Fruit fly (Drosophila melanogaster) whole organism, embryonic: ENCODE results near the gene CG6983.

ENCODE experiments used
- ATbp ChIP-seq: fragments of 200-800 bp; sonication (Bioruptor generic); optimal IDR thresholded peaks from 2 replicates; lab custom pipeline; 2017; ENCODE audit warnings: missing biosample characterization, mild to moderate bottlenecking, missing genetic modification characterization, missing genetic modification reagents
- Awh ChIP-seq: fragments of 200-800 bp; sonication (Bioruptor generic); IDR thresholded peaks from 2 replicates; pipeline ENCODE4, ENCODE4 v1.3.6; 2022; ENCODE audit warnings: missing biosample characterization, missing genetic modification characterization
- CG10267 ChIP-seq: fragments of 200-800 bp; sonication (Bioruptor generic); optimal IDR thresholded peaks from 2 replicates; lab custom pipeline; 2018; ENCODE audit warnings: missing biosample characterization, mild to moderate bottlenecking, missing genetic modification characterization, moderate library complexity
- CG10366 ChIP-seq: fragments of 200-800 bp; sonication (Bioruptor generic); IDR thresholded peaks from 2 replicates; pipeline ENCODE4 v1.3.6; 2022; ENCODE audit warnings: missing biosample characterization, missing genetic modification characterization
- CG11723 ChIP-seq: fragments of 200-800 bp; sonication (Bioruptor generic); optimal IDR thresholded peaks from 2 replicates; lab custom pipeline; 2017; ENCODE audit warnings: missing biosample characterization, mild to moderate bottlenecking, missing genetic modification characterization
- CG1233 ChIP-seq: fragments of 200-800 bp; sonication (Bioruptor generic); optimal IDR thresholded peaks from 4 replicates; lab custom pipeline; 2018; ENCODE audit warnings: missing biosample characterization, mild to moderate bottlenecking, missing genetic modification characterization
- CG14014 ChIP-seq: fragments of 200-800 bp; sonication (Bioruptor generic); IDR thresholded peaks from 2 replicates; pipeline ENCODE4 v1.3.6; 2022; ENCODE audit warnings: missing biosample characterization, missing genetic modification characterization
- CG14441 ChIP-seq: fragments of 200-800 bp; sonication (Bioruptor generic); IDR thresholded peaks from 2 replicates; pipeline ENCODE4 v1.3.6; 2022; ENCODE audit warnings: missing biosample characterization, missing genetic modification characterization
- CG15696 ChIP-seq: fragments of 200-800 bp; sonication (Bioruptor generic); optimal IDR thresholded peaks from 2 replicates; lab custom pipeline; 2019; ENCODE audit warnings: missing biosample characterization, mild to moderate bottlenecking, missing genetic modification characterization, moderate library complexity
- CG16813 ChIP-seq: fragments of 200-800 bp; sonication (Bioruptor generic); IDR thresholded peaks from 3 replicates; pipeline ENCODE4 v1.3.6; 2022; ENCODE audit warnings: missing biosample characterization, missing genetic modification characterization; ENCODE audit not compliant: partially characterized antibody
- CG16863 ChIP-seq: fragments of 200-800 bp; sonication (Bioruptor generic); optimal IDR thresholded peaks from 3 replicates; lab custom pipeline; 2016; ENCODE audit warnings: missing biosample characterization, missing genetic modification characterization
- CG18599 ChIP-seq: fragments of 200-800 bp; sonication (Bioruptor generic); optimal IDR thresholded peaks from 3 replicates; lab custom pipeline; 2017; ENCODE audit warnings: missing biosample characterization, missing genetic modification characterization, mild to moderate bottlenecking, moderate library complexity, missing genetic modification reagents
- CG3065 ChIP-seq: fragments of 200-800 bp; sonication (Bioruptor generic); optimal IDR thresholded peaks from 2 replicates; lab custom pipeline; 2016; ENCODE audit warnings: missing biosample characterization, missing genetic modification characterization
- CG31365 ChIP-seq: fragments of 200-800 bp; sonication (Bioruptor generic); optimal IDR thresholded peaks from 2 replicates; lab custom pipeline; 2018; ENCODE audit warnings: missing biosample characterization, mild to moderate bottlenecking, missing genetic modification characterization
- CG32772 ChIP-seq: fragments of 200-800 bp; sonication (Bioruptor generic); IDR thresholded peaks from 2 replicates; pipeline ENCODE4 v1.3.6; 2022; ENCODE audit warnings: missing biosample characterization, missing genetic modification characterization
- CG4282 ChIP-seq: fragments of 200-800 bp; sonication (Bioruptor generic); optimal IDR thresholded peaks from 2 replicates; lab custom pipeline; 2016; ENCODE audit warnings: missing biosample characterization, missing genetic modification characterization
- CG4730 ChIP-seq: fragments of 200-800 bp; sonication (Bioruptor generic); IDR thresholded peaks from 2 replicates; pipeline ENCODE4 v1.3.6; 2022; ENCODE audit warnings: missing biosample characterization, missing genetic modification characterization
- CG6175 ChIP-seq: fragments of 200-800 bp; sonication (Bioruptor generic); IDR thresholded peaks from 3 replicates; pipeline ENCODE4 v1.3.6; 2022; ENCODE audit warnings: missing biosample characterization, missing genetic modification characterization
- CG6654 ChIP-seq: fragments of 200-800 bp; sonication (Bioruptor generic); optimal IDR thresholded peaks from 2 replicates; lab custom pipeline; 2017; ENCODE audit warnings: missing biosample characterization, mild to moderate bottlenecking, missing genetic modification characterization
- CG6689 ChIP-seq: fragments of 200-800 bp; sonication (Bioruptor generic); IDR thresholded peaks from 2 replicates; pipeline ENCODE4 v1.3.6; 2022; ENCODE audit warnings: missing biosample characterization, missing genetic modification characterization
- CG8359 ChIP-seq: fragments of 200-800 bp; sonication (Bioruptor generic); optimal IDR thresholded peaks from 2 replicates; lab custom pipeline; 2017; ENCODE audit warnings: missing biosample characterization, mild to moderate bottlenecking, missing genetic modification characterization, borderline replicate concordance
- CG8388 ChIP-seq: fragments of 200-800 bp; sonication (Bioruptor generic); optimal IDR thresholded peaks from 2 replicates; lab custom pipeline; 2019; ENCODE audit warnings: missing biosample characterization, mild to moderate bottlenecking, missing genetic modification characterization, moderate library complexity
- CG8944 ChIP-seq: fragments of 200-800 bp; sonication (Bioruptor generic); optimal IDR thresholded peaks from 3 replicates; lab custom pipeline; 2016; ENCODE audit warnings: missing biosample characterization, missing genetic modification characterization
- CG9215 ChIP-seq: fragments of 200-800 bp; sonication (Bioruptor generic); IDR thresholded peaks from 2 replicates; pipeline ENCODE4 v1.3.6; 2022; ENCODE audit warnings: missing biosample characterization, missing genetic modification characterization
- Dip2 ChIP-seq: fragments of 200-800 bp; sonication (Bioruptor generic); IDR thresholded peaks from 2 replicates; pipeline ENCODE4 v1.3.6; 2022; ENCODE audit warnings: missing biosample characterization, missing genetic modification characterization
- Doc2 ChIP-seq: fragments of 200-800 bp; sonication (Bioruptor generic); IDR thresholded peaks from 2 replicates; pipeline ENCODE4 v1.3.6; 2022; ENCODE audit warnings: missing biosample characterization, missing genetic modification characterization
- E2f2 ChIP-seq: fragments of 200-800 bp; sonication (Bioruptor generic); IDR thresholded peaks from 2 replicates; pipeline ENCODE4 v1.3.6; 2022; ENCODE audit warnings: missing biosample characterization, missing genetic modification characterization
- Hey ChIP-seq: fragments of 200-800 bp; sonication (Bioruptor generic); optimal IDR thresholded peaks from 3 replicates; lab custom pipeline; 2018; ENCODE audit warnings: missing biosample characterization, mild to moderate bottlenecking, missing genetic modification characterization
- Oli ChIP-seq: fragments of 200-800 bp; sonication (Bioruptor generic); optimal IDR thresholded peaks from 2 replicates; lab custom pipeline; 2018; ENCODE audit warnings: missing biosample characterization, mild to moderate bottlenecking, missing genetic modification characterization, moderate library complexity
- Rfx ChIP-seq: fragments of 200-800 bp; sonication (Bioruptor generic); IDR thresholded peaks from 2 replicates; pipeline ENCODE4 v1.3.6; 2022; ENCODE audit warnings: missing biosample characterization, missing genetic modification characterization
- Tbp ChIP-seq: fragments of >200 bp; optimal IDR thresholded peaks from 2 replicates; lab custom pipeline; 2018; ENCODE audit warnings: missing biosample characterization, missing genetic modification characterization
- Trl ChIP-seq, 3 experiments: fragments of >200 bp in 2 of 3; fragments of 200-800 bp in 1 of 3; sonication (Bioruptor generic) in 1 of 3; optimal IDR thresholded peaks; 2 replicates in 1 of 3; 3 replicates in 2 of 3; lab custom pipeline; 2016 to 2017; ENCODE audit warnings: missing biosample characterization in 1 of 3, missing genetic modification characterization in 1 of 3
- amos ChIP-seq: fragments of 200-800 bp; sonication (Bioruptor generic); IDR thresholded peaks from 2 replicates; pipeline ENCODE4 v1.3.6; 2022; ENCODE audit warnings: missing biosample characterization, missing genetic modification characterization; ENCODE audit not compliant: partially characterized antibody
- bigmax ChIP-seq: fragments of 200-800 bp; sonication (Bioruptor generic); optimal IDR thresholded peaks from 2 replicates; lab custom pipeline; 2018; ENCODE audit warnings: missing biosample characterization, mild to moderate bottlenecking, missing genetic modification characterization
- dan ChIP-seq: fragments of 200-800 bp; sonication (Bioruptor generic); IDR thresholded peaks from 2 replicates; pipeline ENCODE4 v1.3.6; 2022; ENCODE audit warnings: missing biosample characterization, missing genetic modification characterization
- fd102C ChIP-seq: fragments of 200-800 bp; sonication (Bioruptor generic); optimal IDR thresholded peaks from 2 replicates; lab custom pipeline; 2018; ENCODE audit warnings: missing biosample characterization, mild to moderate bottlenecking, missing genetic modification characterization, moderate library complexity
- fd3F ChIP-seq: fragments of 200-800 bp; sonication (Bioruptor generic); optimal IDR thresholded peaks from 2 replicates; lab custom pipeline; 2018; ENCODE audit warnings: missing biosample characterization, mild to moderate bottlenecking, missing genetic modification characterization, moderate library complexity
- gem ChIP-seq: fragments of 200-800 bp; sonication (Bioruptor generic); optimal IDR thresholded peaks from 2 replicates; lab custom pipeline; 2019; ENCODE audit warnings: missing biosample characterization, mild to moderate bottlenecking, missing genetic modification characterization, moderate library complexity
- her ChIP-seq: fragments of 200-800 bp; sonication (Bioruptor generic); optimal IDR thresholded peaks from 2 replicates; lab custom pipeline; 2016; ENCODE audit warnings: missing biosample characterization, missing genetic modification characterization
- ind ChIP-seq: fragments of 200-800 bp; sonication (Bioruptor generic); optimal IDR thresholded peaks from 3 replicates; lab custom pipeline; 2016; ENCODE audit warnings: missing biosample characterization, missing genetic modification characterization
- jing ChIP-seq: fragments of 200-800 bp; sonication (Bioruptor generic); optimal IDR thresholded peaks from 2 replicates; lab custom pipeline; 2018; ENCODE audit warnings: missing biosample characterization, mild to moderate bottlenecking, missing genetic modification characterization
- p53 ChIP-seq: fragments of 200-800 bp; sonication (Bioruptor generic); optimal IDR thresholded peaks from 2 replicates; lab custom pipeline; 2016; ENCODE audit warnings: missing biosample characterization, missing genetic modification characterization
- peb ChIP-seq: fragments of 200-800 bp; sonication (Bioruptor generic); IDR thresholded peaks from 2 replicates; pipeline ENCODE4 v1.3.6; 2022; ENCODE audit warnings: missing biosample characterization, missing genetic modification characterization
- pfk ChIP-seq: fragments of 200-800 bp; sonication (Bioruptor generic); optimal IDR thresholded peaks from 2 replicates; lab custom pipeline; 2018; ENCODE audit warnings: missing biosample characterization, mild to moderate bottlenecking, missing genetic modification characterization, moderate library complexity
- pzg ChIP-seq: fragments of 200-800 bp; sonication (Bioruptor generic); optimal IDR thresholded peaks from 3 replicates; lab custom pipeline; 2018; ENCODE audit warnings: missing biosample characterization, mild to moderate bottlenecking, missing genetic modification characterization, moderate library complexity
- twi ChIP-seq: fragments of 200-800 bp; optimal IDR thresholded peaks from 2 replicates; lab custom pipeline; 2019; ENCODE audit warnings: missing biosample characterization, mild to moderate bottlenecking, missing genetic modification characterization, moderate library complexity
- unpg ChIP-seq: fragments of 200-800 bp; sonication (Bioruptor generic); optimal IDR thresholded peaks from 3 replicates; lab custom pipeline; 2018; ENCODE audit warnings: missing biosample characterization, mild to moderate bottlenecking, missing genetic modification characterization, moderate library complexity
- zf30C ChIP-seq: fragments of 200-800 bp; sonication (Bioruptor generic); optimal IDR thresholded peaks from 3 replicates; lab custom pipeline; 2018; ENCODE audit warnings: missing biosample characterization, mild to moderate bottlenecking, missing genetic modification characterization

The CG6983 gene

DNA sequence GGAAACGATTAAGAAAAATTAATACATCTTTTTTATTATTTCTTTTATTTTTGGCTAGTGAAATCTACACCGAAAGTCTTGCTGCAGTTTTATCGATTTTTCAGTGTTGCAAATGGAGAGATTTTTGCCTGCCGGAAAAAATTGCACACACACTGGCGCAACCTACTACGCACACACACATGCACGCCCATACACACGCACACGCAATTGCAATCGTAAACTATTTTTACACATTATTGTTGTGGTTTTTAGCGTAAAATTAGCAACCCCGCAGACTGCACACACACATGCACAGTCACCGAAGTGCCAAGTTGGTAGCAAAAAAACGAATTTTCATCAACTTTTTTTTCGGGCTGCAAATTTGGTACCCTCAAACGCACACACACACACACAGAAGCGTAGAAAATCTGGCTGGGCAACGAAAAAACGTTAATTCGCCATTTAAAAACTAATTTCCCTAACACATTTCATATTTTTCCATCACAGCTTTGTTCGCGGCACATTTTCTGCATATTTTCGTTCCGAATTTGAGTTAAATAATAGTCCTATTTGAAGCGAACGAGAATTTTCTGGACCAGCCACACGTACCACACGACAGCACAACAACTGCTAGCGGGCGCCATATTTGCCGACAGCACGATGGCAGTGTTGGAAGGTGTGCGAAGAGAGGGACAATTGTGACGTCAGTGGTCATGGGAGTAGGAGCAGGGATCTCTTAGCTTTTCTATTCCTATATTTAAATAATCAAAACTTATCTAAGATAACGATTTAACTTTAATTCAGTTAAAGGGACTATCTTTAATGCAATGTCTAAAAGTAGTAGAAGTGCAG is 7.2 kb downstream of the CG6983 start, which contains the start of gene Unr (continued):
- TF ChIP-seq pfk (peak; percentile 21), twi (tag; lab: Kevin White, UChicago) (peak; percentile 52), zf30C (GFP tag; lab: Kevin White, UChicago) (peak; percentile 46), CG10267 (tag; lab: Kevin White, UChicago) (peak; percentile 93), CG8359 (peak; percentile 17), CG1233 (GFP tag; lab: Kevin White, UChicago) (peak; percentile 87), Tbp (GFP tag; lab: Kevin White, UChicago) (no peak), unpg (GFP tag; lab: Kevin White, UChicago) (peak; percentile 75), ATbp (GFP tag; lab: Kevin White, UChicago) (peak; percentile 69), Trl (optimal IDR thresholded peaks at IDR 0.05; lab: Kevin White, UChicago) (no peak), Trl (GFP tag; optimal IDR thresholded peaks at IDR 0.05; lab: Kevin White, UChicago) (peak; percentile 75), amos (GFP tag; lab: Robert Waterston, UW) (no peak; the same call in 1 of the 2 replicates), CG9215 (GFP tag; lab: Robert Waterston, UW) (no peak), CG31365 (tag; lab: Kevin White, UChicago) (peak; percentile 23), Hey (tag; lab: Kevin White, UChicago) (no peak), CG16813 (GFP tag; lab: Robert Waterston, UW) (no peak), CG3065 (GFP tag; lab: Kevin White, UChicago) (peak; percentile 36), Dip2 (GFP tag; lab: Robert Waterston, UW) (no peak), pzg (GFP tag; lab: Kevin White, UChicago) (peak; percentile 75), CG4730 (GFP tag; lab: Robert Waterston, UW) (peak; percentile 72), CG11723 (peak; percentile 57), CG10366 (GFP tag; lab: Robert Waterston, UW) (peak; percentile 77), CG15696 (tag; lab: Kevin White, UChicago) (peak; percentile 67), CG14441 (GFP tag; lab: Robert Waterston, UW) (peak; percentile 73), peb (GFP tag; lab: Robert Waterston, UW) (0 out of 2 replicates have a peak, but pooled peaks have one; percentile 38), CG8388 (peak; percentile 66), ind (GFP tag; lab: Kevin White, UChicago) (peak; percentile 80), CG8944 (GFP tag; lab: Kevin White, UChicago) (peak; percentile 72), CG32772 (GFP tag; lab: Robert Waterston, UW) (no peak; the same call in 1 of the 2 replicates), CG6689 (peak; percentile 74), her (peak; percentile 76), Doc2 (GFP tag; lab: Robert Waterston, UW) (no peak), CG14014 (GFP tag; lab: Robert Waterston, UW) (peak; percentile 77), gem (tag; lab: Kevin White, UChicago) (peak; percentile 83), CG6654 (GFP tag; lab: Kevin White, UChicago) (peak; percentile 4), Awh (GFP tag; lab: Robert Waterston, UW) (peak; percentile 28; the same call in 1 of the 2 replicates), jing (GFP tag; lab: Kevin White, UChicago) (no peak), Rfx (GFP tag; lab: Robert Waterston, UW) (peak; percentile 92), fd3F (GFP tag; lab: Kevin White, UChicago) (peak; percentile 53), p53 (GFP tag; lab: Kevin White, UChicago) (peak; percentile 22), Oli (tag; lab: Kevin White, UChicago) (peak; percentile 45), bigmax (GFP tag; lab: Kevin White, UChicago) (no peak), dan (GFP tag; lab: Robert Waterston, UW) (no peak), CG4282 (GFP tag; lab: Kevin White, UChicago) (peak; percentile 58), CG18599 (GFP tag; lab: Kevin White, UChicago) (peak; percentile 84), E2f2 (GFP tag; lab: Robert Waterston, UW) (peak; percentile 46; the same call in 1 of the 2 replicates), CG16863 (GFP tag; lab: Kevin White, UChicago) (peak; percentile 63), CG6175 (peak; percentile 78; the same call in 2 of the 3 replicates), fd102C (peak; percentile 29)
